Worm (Caenorhabditis elegans) whole organism, L2 larva: ENCODE results near the gene fbxb-53.
"Not testable (repeated sequence)": the region's sequence is repeated elsewhere in the genome, so short reads cannot be mapped to it uniquely, and the experiment has no call there.

Source experiments
- C34F6.9 ChIP-seq: fragments of 150-350 bp; optimal IDR thresholded peaks from 2 replicates; lab custom pipeline; 2014; ENCODE audit warnings: missing biosample characterization, missing genetic modification characterization
- ZK546.5 ChIP-seq: sonication (generic microtip); optimal IDR thresholded peaks from 2 replicates; lab custom pipeline; 2017; ENCODE audit warnings: missing biosample characterization, missing genetic modification characterization
- ama-1 ChIP-seq: fragments of 150-350 bp; optimal IDR thresholded peaks from 2 replicates; lab custom pipeline; 2018; ENCODE audit warnings: inconsistent platforms
- ceh-16 ChIP-seq: fragments of 150-350 bp; optimal IDR thresholded peaks from 2 replicates; lab custom pipeline; 2014; ENCODE audit warnings: missing biosample characterization, missing genetic modification characterization
- ceh-82 ChIP-seq: fragments of 150-350 bp; optimal IDR thresholded peaks from 2 replicates; lab custom pipeline; 2014; ENCODE audit warnings: missing biosample characterization, missing genetic modification characterization
- dmd-4 ChIP-seq: sonication (generic microtip); optimal IDR thresholded peaks from 2 replicates; lab custom pipeline; 2017; ENCODE audit warnings: missing biosample characterization, missing genetic modification characterization
- egl-27 ChIP-seq: sonication (generic microtip); optimal IDR thresholded peaks from 3 replicates; lab custom pipeline; 2017; ENCODE audit warnings: missing biosample characterization, missing genetic modification reagents, missing genetic modification characterization
- elt-1 ChIP-seq: fragments of 150-350 bp; optimal IDR thresholded peaks from 2 replicates; lab custom pipeline; 2014; ENCODE audit warnings: missing biosample characterization, missing genetic modification characterization
- elt-3 ChIP-seq: sonication (generic microtip); optimal IDR thresholded peaks from 2 replicates; lab custom pipeline; 2017; ENCODE audit warnings: missing biosample characterization, missing genetic modification characterization
- fos-1 ChIP-seq: fragments of 150-350 bp; optimal IDR thresholded peaks from 2 replicates; lab custom pipeline; 2014; ENCODE audit warnings: missing biosample characterization, missing genetic modification characterization
- lin-39 ChIP-seq: fragments of 150-350 bp; optimal IDR thresholded peaks from 2 replicates; lab custom pipeline; 2014; ENCODE audit warnings: missing biosample characterization, missing genetic modification reagents, missing genetic modification characterization
- mbf-1 ChIP-seq: sonication (generic microtip); optimal IDR thresholded peaks from 2 replicates; lab custom pipeline; 2017; ENCODE audit warnings: missing biosample characterization, missing genetic modification characterization
- mdl-1 ChIP-seq, 2 experiments: fragments of 150-350 bp in 1 of 2; sonication (generic microtip) in 1 of 2; optimal IDR thresholded peaks; 2 replicates each; lab custom pipeline; 2017; ENCODE audit warnings: missing biosample characterization in 2 of 2, missing genetic modification characterization in 2 of 2
- nhr-11 ChIP-seq: fragments of 150-350 bp; optimal IDR thresholded peaks from 2 replicates; lab custom pipeline; 2014; ENCODE audit warnings: missing biosample characterization, missing genetic modification characterization
- nhr-129 ChIP-seq: fragments of 150-350 bp; optimal IDR thresholded peaks from 2 replicates; lab custom pipeline; 2014; ENCODE audit warnings: missing biosample characterization, missing genetic modification characterization
- nhr-21 ChIP-seq: fragments of 150-350 bp; optimal IDR thresholded peaks from 2 replicates; lab custom pipeline; 2014; ENCODE audit warnings: missing biosample characterization, missing genetic modification characterization
- nhr-23 ChIP-seq: fragments of 150-350 bp; optimal IDR thresholded peaks from 2 replicates; lab custom pipeline; 2014; ENCODE audit warnings: missing biosample characterization, missing genetic modification reagents, missing genetic modification characterization
- nhr-237 ChIP-seq: fragments of 150-350 bp; optimal IDR thresholded peaks from 2 replicates; lab custom pipeline; 2014; ENCODE audit warnings: missing biosample characterization, missing genetic modification characterization
- nhr-25 ChIP-seq: fragments of 150-350 bp; sonication (generic microtip); optimal IDR thresholded peaks from 3 replicates; lab custom pipeline; 2014; ENCODE audit warnings: missing biosample characterization, missing genetic modification characterization
- nhr-77 ChIP-seq: fragments of 150-350 bp; optimal IDR thresholded peaks from 2 replicates; lab custom pipeline; 2014; ENCODE audit warnings: missing biosample characterization, missing genetic modification characterization
- peb-1 ChIP-seq: fragments of 150-350 bp; optimal IDR thresholded peaks from 2 replicates; lab custom pipeline; 2014; ENCODE audit warnings: missing biosample characterization, missing genetic modification characterization
- sem-4 ChIP-seq: fragments of 150-350 bp; optimal IDR thresholded peaks from 2 replicates; lab custom pipeline; 2014; ENCODE audit warnings: missing biosample characterization, missing genetic modification reagents, missing genetic modification characterization
- skn-1 ChIP-seq: sonication (generic microtip); optimal IDR thresholded peaks from 2 replicates; lab custom pipeline; 2017; ENCODE audit warnings: missing biosample characterization, missing genetic modification characterization
- sma-9 ChIP-seq, 2 experiments: fragments of 150-350 bp in 1 of 2; sonication (generic microtip) in 1 of 2; optimal IDR thresholded peaks; 2 replicates each; lab custom pipeline; 2014 to 2016; ENCODE audit warnings: missing genetic modification characterization in 2 of 2, mild to moderate bottlenecking in 1 of 2, missing biosample characterization in 1 of 2, missing compliant biosample characterization in 1 of 2, missing genetic modification reagents in 1 of 2, moderate library complexity in 1 of 2
- snpc-4 ChIP-seq: fragments of 150-350 bp; optimal IDR thresholded peaks from 2 replicates; lab custom pipeline; 2014; ENCODE audit warnings: missing biosample characterization, missing genetic modification characterization
- unc-55 ChIP-seq: fragments of 150-350 bp; sonication (generic microtip); optimal IDR thresholded peaks from 3 replicates; lab custom pipeline; 2014; ENCODE audit warnings: missing biosample characterization, missing genetic modification reagents, missing genetic modification characterization
- unc-62 ChIP-seq: fragments of 150-350 bp; optimal IDR thresholded peaks from 2 replicates; lab custom pipeline; 2014; ENCODE audit warnings: missing biosample characterization, missing genetic modification reagents, missing genetic modification characterization
- ztf-11 ChIP-seq: sonication (generic microtip); optimal IDR thresholded peaks from 2 replicates; lab custom pipeline; 2017; ENCODE audit warnings: missing biosample characterization, missing genetic modification characterization

fbxb-53 gene

ce11 chrII:1771347-1771746 is 14.7 kb downstream of the fbxb-53 start, which contains the start of gene math-26:
Gene math-26 (plus strand): TSS chrII:1771647.
- not testable (repeated sequence) for TF ChIP-seq ZK546.5 (tag; lab: Kevin White, UChicago); mdl-1 (tag; optimal IDR thresholded peaks at IDR 0.05; lab: Kevin White, UChicago); skn-1 (tag; lab: Kevin White, UChicago)

- TF ChIP-seq snpc-4 (tag; lab: Kevin White, UChicago) (no peak), elt-3 (tag; lab: Kevin White, UChicago) (no peak), ceh-16 (tag; lab: Kevin White, UChicago) (no peak), nhr-23 (tag; lab: Kevin White, UChicago) (no peak), elt-1 (tag; lab: Kevin White, UChicago) (no peak)
Observed at ce11 chrII:1771785-1772184, 15.1 kb downstream of the fbxb-53 start, which contains the start of gene math-3. Gene math-3 (plus strand): TSS chrII:1772085.

- not testable (repeated sequence) for TF ChIP-seq ZK546.5 (tag; lab: Kevin White, UChicago); lin-39 (tag; lab: Kevin White, UChicago); nhr-129
Observed at ce11 chrII:1775234-1775633, 18.6 kb downstream of the fbxb-53 start, which contains the start of gene F36H5.14. Gene F36H5.14 (plus strand): TSS chrII:1775534.

- TF ChIP-seq lin-39 (tag; lab: Kevin White, UChicago) (no peak), nhr-129 (no peak), nhr-25 (tag; lab: Kevin White, UChicago) (no peak), C34F6.9 (tag; lab: Kevin White, UChicago) (no peak), ceh-82 (tag; lab: Kevin White, UChicago) (no peak), ZK546.5 (tag; lab: Kevin White, UChicago) (no peak), skn-1 (tag; lab: Kevin White, UChicago) (no peak), mdl-1 (tag; optimal IDR thresholded peaks at IDR 0.05; lab: Kevin White, UChicago) (no peak), ama-1 (no peak), nhr-11 (no peak), elt-3 (tag; lab: Kevin White, UChicago) (no peak), ztf-11 (no peak), nhr-237 (tag; lab: Kevin White, UChicago) (no peak), nhr-21 (tag; lab: Kevin White, UChicago) (no peak), sma-9 (GFP tag; optimal IDR thresholded peaks at IDR 0.05; lab: Kevin White, UChicago) (no peak), sma-9 (tag; optimal IDR thresholded peaks at IDR 0.05; lab: Kevin White, UChicago) (no peak), snpc-4 (tag; lab: Kevin White, UChicago) (no peak), peb-1 (tag; lab: Kevin White, UChicago) (no peak), sem-4 (tag; lab: Kevin White, UChicago) (no peak), mbf-1 (tag; lab: Kevin White, UChicago) (no peak)
Observed at ce11 chrII:1782474-1782873, 25.8 kb downstream of the fbxb-53 start, which contains the start of gene math-4. Gene math-4 (minus strand): TSS chrII:1782574.

ce11 chrII:1784799-1785198 is 28.1 kb downstream of the fbxb-53 start, which contains the start of gene C08F1.11:
Gene C08F1.11 (minus strand): TSS chrII:1784899.
- TF ChIP-seq dmd-4 (no peak), nhr-77 (tag; lab: Kevin White, UChicago) (no peak), mdl-1 (tag; optimal IDR thresholded peaks at IDR 0.05; lab: Kevin White, UChicago) (no peak), ceh-82 (tag; lab: Kevin White, UChicago) (no peak), lin-39 (tag; lab: Kevin White, UChicago) (no peak), ztf-11 (no peak), unc-62 (GFP tag; lab: Kevin White, UChicago) (no peak), egl-27 (tag; lab: Kevin White, UChicago) (no peak), nhr-23 (tag; lab: Kevin White, UChicago) (no peak), elt-3 (tag; lab: Kevin White, UChicago) (no peak), nhr-21 (tag; lab: Kevin White, UChicago) (no peak), skn-1 (tag; lab: Kevin White, UChicago) (no peak)

ce11 chrII:1786209-1786608 is 29.5 kb downstream of the fbxb-53 start, which contains the start of gene C08F1.10:
Gene C08F1.10 (minus strand): TSS chrII:1786309.
- TF ChIP-seq nhr-77 (tag; lab: Kevin White, UChicago) (no peak), unc-62 (GFP tag; lab: Kevin White, UChicago) (no peak), ceh-82 (tag; lab: Kevin White, UChicago) (no peak), ztf-11 (no peak), mbf-1 (tag; lab: Kevin White, UChicago) (no peak), egl-27 (tag; lab: Kevin White, UChicago) (no peak), elt-1 (tag; lab: Kevin White, UChicago) (no peak), sem-4 (tag; lab: Kevin White, UChicago) (no peak), C34F6.9 (tag; lab: Kevin White, UChicago) (no peak), fos-1 (tag; lab: Kevin White, UChicago) (no peak), peb-1 (tag; lab: Kevin White, UChicago) (no peak), sma-9 (GFP tag; optimal IDR thresholded peaks at IDR 0.05; lab: Kevin White, UChicago) (no peak), sma-9 (tag; optimal IDR thresholded peaks at IDR 0.05; lab: Kevin White, UChicago) (no peak), unc-55 (GFP tag; lab: Kevin White, UChicago) (no peak), skn-1 (tag; lab: Kevin White, UChicago) (no peak), ama-1 (no peak)
